Fruit fly (Drosophila melanogaster) whole organism, wandering third instar larva: Measurements from ENCODE around the gene CG32243.

Experiments used
- Abd-B ChIP-seq: fragments of >200 bp; optimal IDR thresholded peaks from 2 replicates; lab custom pipeline; 2017; ENCODE audit warnings: missing biosample characterization, missing genetic modification characterization
- CG32264 ChIP-seq: fragments of 200-800 bp; sonication (Bioruptor generic); optimal IDR thresholded peaks from 2 replicates; lab custom pipeline; 2016; ENCODE audit warnings: missing biosample characterization, missing genetic modification characterization
- CrebA ChIP-seq: fragments of 200-800 bp; sonication (Bioruptor generic); optimal IDR thresholded peaks from 2 replicates; lab custom pipeline; 2016; ENCODE audit warnings: missing biosample characterization, mild to moderate bottlenecking, missing genetic modification characterization, borderline replicate concordance
- Dfd ChIP-seq: fragments of >200 bp; optimal IDR thresholded peaks from 2 replicates; lab custom pipeline; 2017; ENCODE audit warnings: missing biosample characterization, missing genetic modification characterization
- Dif ChIP-seq: fragments of 200-275, 200-300 bp; sonication (Bioruptor generic); optimal IDR thresholded peaks from 2 replicates; lab custom pipeline; 2018; ENCODE audit warnings: missing biosample characterization, missing genetic modification characterization; ENCODE audit not compliant: partially characterized antibody
- HLH106 ChIP-seq: fragments of 200-800 bp; optimal IDR thresholded peaks from 3 replicates; lab custom pipeline; 2019; ENCODE audit warnings: missing biosample characterization, mild to moderate bottlenecking, missing genetic modification characterization, moderate library complexity
- Hr78 ChIP-seq: fragments of >200 bp; optimal IDR thresholded peaks from 2 replicates; lab custom pipeline; 2017; ENCODE audit warnings: missing biosample characterization, missing genetic modification characterization
- Hr83 ChIP-seq: fragments of 200-300 bp; sonication (Bioruptor generic); optimal IDR thresholded peaks from 2 replicates; lab custom pipeline; 2016; ENCODE audit warnings: missing biosample characterization, mild to moderate bottlenecking, missing genetic modification characterization, moderate library complexity; ENCODE audit not compliant: poor library complexity, severe bottlenecking
- Jra ChIP-seq: sonication (Bioruptor generic); optimal IDR thresholded peaks from 2 replicates; lab custom pipeline; 2016; ENCODE audit warnings: missing biosample characterization, missing genetic modification characterization
- Mio ChIP-seq: sonication (Bioruptor generic); optimal IDR thresholded peaks from 2 replicates; lab custom pipeline; 2016; ENCODE audit warnings: missing biosample characterization, missing genetic modification characterization
- Myc ChIP-seq: fragments of >200 bp; optimal IDR thresholded peaks from 2 replicates; lab custom pipeline; 2017
- N ChIP-seq: fragments of >200 bp; optimal IDR thresholded peaks from 2 replicates; lab custom pipeline; 2018; ENCODE audit warnings: missing biosample characterization, missing external identifiers, missing genetic modification characterization
- OdsH ChIP-seq: fragments of 200-800 bp; sonication (Bioruptor generic); optimal IDR thresholded peaks from 2 replicates; lab custom pipeline; 2016; ENCODE audit warnings: missing biosample characterization, mild to moderate bottlenecking, missing genetic modification characterization
- Rel ChIP-seq, 2 experiments: fragments of 200-800 bp; sonication (Bioruptor generic) in 1 of 2; optimal IDR thresholded peaks; 2 replicates in 1 of 2; 3 replicates in 1 of 2; lab custom pipeline; 2016 to 2019; ENCODE audit warnings: mild to moderate bottlenecking in 2 of 2, missing biosample characterization in 2 of 2, missing genetic modification characterization in 2 of 2, moderate library complexity in 1 of 2
- Sp1 ChIP-seq: fragments of 200-800 bp; sonication (Bioruptor generic); optimal IDR thresholded peaks from 3 replicates; lab custom pipeline; 2019; ENCODE audit warnings: missing biosample characterization, mild to moderate bottlenecking, missing genetic modification characterization, moderate library complexity
- Vsx2 ChIP-seq: fragments of 200-300, 225-300 bp; sonication (Bioruptor generic); optimal IDR thresholded peaks from 2 replicates; lab custom pipeline; 2018; ENCODE audit warnings: missing biosample characterization, missing genetic modification characterization; ENCODE audit not compliant: partially characterized antibody
- br ChIP-seq: fragments of 200-800 bp; sonication (Bioruptor generic); optimal IDR thresholded peaks from 2 replicates; lab custom pipeline; 2016; ENCODE audit warnings: missing biosample characterization, missing genetic modification characterization
- brk ChIP-seq: fragments of 200-800 bp; sonication (Bioruptor generic); optimal IDR thresholded peaks from 2 replicates; lab custom pipeline; 2016; ENCODE audit warnings: missing biosample characterization, mild to moderate bottlenecking, missing genetic modification characterization
- dl ChIP-seq, 2 experiments: fragments of 175-275, 200-275 bp in 1 of 2; fragments of 200-275 bp in 1 of 2; sonication (Bioruptor generic); optimal IDR thresholded peaks; lab custom pipeline; 2018; ENCODE audit warnings: mild to moderate bottlenecking in 2 of 2, missing biosample characterization in 2 of 2, missing genetic modification characterization in 2 of 2, moderate library complexity in 2 of 2; ENCODE audit not compliant: partially characterized antibody in 2 of 2, insufficient read depth in 1 of 2
- dmrt93B ChIP-seq: fragments of 200-800 bp; sonication (Bioruptor generic); optimal IDR thresholded peaks from 2 replicates; lab custom pipeline; 2018; ENCODE audit warnings: missing biosample characterization, mild to moderate bottlenecking, missing genetic modification characterization
- dsf ChIP-seq: sonication (Bioruptor generic); optimal IDR thresholded peaks from 2 replicates; lab custom pipeline; 2016; ENCODE audit warnings: missing biosample characterization, missing genetic modification characterization, borderline replicate concordance
- foxo ChIP-seq, 2 experiments: fragments of 200-800 bp; sonication (Bioruptor generic); optimal IDR thresholded peaks; 2 replicates in 1 of 2; 3 replicates in 1 of 2; lab custom pipeline; 2016 to 2017; ENCODE audit warnings: missing biosample characterization in 2 of 2, missing genetic modification characterization in 2 of 2
- fru ChIP-seq: fragments of 200-800 bp; sonication (Bioruptor generic); optimal IDR thresholded peaks from 3 replicates; lab custom pipeline; 2016; ENCODE audit warnings: missing biosample characterization, mild to moderate bottlenecking, missing genetic modification characterization
- jim ChIP-seq: fragments of 175-275, 200-325 bp; sonication (Bioruptor generic); optimal IDR thresholded peaks from 2 replicates; lab custom pipeline; 2016; ENCODE audit warnings: missing biosample characterization, mild to moderate bottlenecking, missing genetic modification characterization
- lola ChIP-seq: fragments of >200 bp; optimal IDR thresholded peaks from 2 replicates; lab custom pipeline; 2017; ENCODE audit warnings: missing biosample characterization, missing genetic modification characterization
- pan ChIP-seq: fragments of >200 bp; optimal IDR thresholded peaks from 2 replicates; lab custom pipeline; 2017
- psq ChIP-seq: fragments of 200-800 bp; sonication (Bioruptor generic); optimal IDR thresholded peaks from 3 replicates; lab custom pipeline; 2017; ENCODE audit warnings: missing biosample characterization, mild to moderate bottlenecking, missing genetic modification characterization, moderate library complexity
- rgr ChIP-seq: fragments of 200-800 bp; sonication (Bioruptor generic); optimal IDR thresholded peaks from 3 replicates; lab custom pipeline; 2016; ENCODE audit warnings: missing biosample characterization, mild to moderate bottlenecking, missing genetic modification characterization
- sage ChIP-seq: fragments of 200-800 bp; sonication (Bioruptor generic); optimal IDR thresholded peaks from 2 replicates; lab custom pipeline; 2016; ENCODE audit warnings: missing biosample characterization, mild to moderate bottlenecking, missing genetic modification characterization
- sv ChIP-seq: fragments of 200-800 bp; sonication (Bioruptor generic); optimal IDR thresholded peaks from 3 replicates; lab custom pipeline; 2016; ENCODE audit warnings: missing biosample characterization, missing genetic modification characterization
- tai ChIP-seq: sonication (Bioruptor generic); optimal IDR thresholded peaks from 2 replicates; lab custom pipeline; 2016; ENCODE audit warnings: missing biosample characterization, missing genetic modification characterization
- usp ChIP-seq: fragments of >200 bp; optimal IDR thresholded peaks from 2 replicates; lab custom pipeline; 2017; ENCODE audit warnings: missing biosample characterization, missing genetic modification characterization
- woc ChIP-seq: sonication (Bioruptor generic); optimal IDR thresholded peaks from 2 replicates; lab custom pipeline; 2016; ENCODE audit warnings: missing biosample characterization, mild to moderate bottlenecking, missing genetic modification characterization

Gene CG32243

dm6 chr3L:4519417-4519931 lies 21.6 kb downstream of the CG32243 start:
- TF ChIP-seq CG32264 (GFP tag; lab: Kevin White, UChicago) (no peak), N (GFP tag; lab: Kevin White, UChicago) (no peak), HLH106 (no peak), Hr78 (GFP tag; lab: Kevin White, UChicago) (no peak), rgr (no peak), dmrt93B (GFP tag; lab: Kevin White, UChicago) (no peak), jim (no peak), sage (GFP tag; lab: Kevin White, UChicago) (no peak), Sp1 (GFP tag; lab: Kevin White, UChicago) (no peak), Abd-B (no peak), Rel (GFP tag; optimal IDR thresholded peaks at IDR 0.05; lab: Kevin White, UChicago) (no peak), Rel (tag; optimal IDR thresholded peaks at IDR 0.05; lab: Kevin White, UChicago) (no peak), OdsH (no peak), br (no peak), tai (no peak), pan (lab: Kevin White, UChicago) (no peak), brk (no peak), woc (GFP tag; lab: Kevin White, UChicago) (no peak), lola (GFP tag; lab: Kevin White, UChicago) (no peak), foxo (GFP tag; optimal IDR thresholded peaks at IDR 0.05; lab: Kevin White, UChicago) (no peak), CrebA (GFP tag; lab: Kevin White, UChicago) (no peak)

- TF ChIP-seq psq (GFP tag; lab: Kevin White, UChicago) (no peak), Rel (GFP tag; optimal IDR thresholded peaks at IDR 0.05; lab: Kevin White, UChicago) (no peak), Rel (tag; optimal IDR thresholded peaks at IDR 0.05; lab: Kevin White, UChicago) (no peak), dsf (no peak), Sp1 (GFP tag; lab: Kevin White, UChicago) (no peak), HLH106 (no peak), Mio (GFP tag; lab: Kevin White, UChicago) (no peak), OdsH (no peak), fru (no peak), pan (lab: Kevin White, UChicago) (no peak), lola (GFP tag; lab: Kevin White, UChicago) (no peak), Myc (lab: Kevin White, UChicago) (no peak)
Measured at dm6 chr3L:4516378-4516777, 24.7 kb downstream of the CG32243 start.

- TF ChIP-seq Dif (GFP tag; lab: Kevin White, UChicago) (no peak), dsf (no peak), CG32264 (GFP tag; lab: Kevin White, UChicago) (no peak), OdsH (no peak), sv (GFP tag; lab: Kevin White, UChicago) (no peak), brk (peak; percentile 16), Myc (lab: Kevin White, UChicago) (no peak), sage (GFP tag; lab: Kevin White, UChicago) (no peak)
Measured at dm6 chr3L:4510317-4510716, 30.7 kb downstream of the CG32243 start.

- no peak for TF ChIP-seq sv (GFP tag; lab: Kevin White, UChicago)
- TF ChIP-seq woc (GFP tag; lab: Kevin White, UChicago), result no peak
- no peak for TF ChIP-seq Hr78 (GFP tag; lab: Kevin White, UChicago)
- TF ChIP-seq Myc (lab: Kevin White, UChicago), result no peak
- no peak for TF ChIP-seq dl (GFP tag; optimal IDR thresholded peaks at IDR 0.05; lab: Kevin White, UChicago; ENCODE audit: insufficient read depth in 1 of 2, partially characterized antibody in 2 of 2)
Measured at dm6 chr3L:4508926-4509457, 32.1 kb downstream of the CG32243 start.

- TF ChIP-seq dmrt93B (GFP tag; lab: Kevin White, UChicago), result no peak
- no peak for TF ChIP-seq Dif (GFP tag; lab: Kevin White, UChicago)
- TF ChIP-seq OdsH, result no peak
- TF ChIP-seq Jra (GFP tag; lab: Kevin White, UChicago), result no peak
- no peak for TF ChIP-seq N (GFP tag; lab: Kevin White, UChicago)
- TF ChIP-seq HLH106, result no peak
- TF ChIP-seq usp (GFP tag; lab: Kevin White, UChicago), result no peak
- TF ChIP-seq Hr78 (GFP tag; lab: Kevin White, UChicago), result no peak
- no peak for TF ChIP-seq br
- TF ChIP-seq Abd-B, result no peak
- no peak for TF ChIP-seq Hr83 (GFP tag; lab: Kevin White, UChicago)
- no peak for TF ChIP-seq dl (GFP tag; optimal IDR thresholded peaks at IDR 0.05; lab: Kevin White, UChicago; ENCODE audit: insufficient read depth in 1 of 2, partially characterized antibody in 2 of 2)
- no peak for TF ChIP-seq sage (GFP tag; lab: Kevin White, UChicago)
- no peak for TF ChIP-seq tai
- TF ChIP-seq Sp1 (GFP tag; lab: Kevin White, UChicago), result no peak
- TF ChIP-seq Vsx2 (GFP tag; lab: Kevin White, UChicago), result no peak
- TF ChIP-seq Mio (GFP tag; lab: Kevin White, UChicago), result no peak
- no peak for TF ChIP-seq Dfd (GFP tag; lab: Kevin White, UChicago)
- TF ChIP-seq jim, result no peak
- no peak for TF ChIP-seq foxo (GFP tag; optimal IDR thresholded peaks at IDR 0.05; lab: Kevin White, UChicago)
Measured at dm6 chr3L:4508307-4508706, 32.7 kb downstream of the CG32243 start, which contains the start of gene NT1. TSS of gene NT1 (minus strand) at chr3L:4508433.
